Worm (Caenorhabditis elegans) whole organism, L2 larva: ENCODE data around the gene ccch-3.

Experiments used
- C34F6.9 ChIP-seq: fragments of 150-350 bp; optimal IDR thresholded peaks from 2 replicates; lab custom pipeline; 2014; ENCODE audit warnings: missing biosample characterization, missing genetic modification characterization
- F13H6.1 ChIP-seq: sonication (generic microtip); optimal IDR thresholded peaks from 2 replicates; lab custom pipeline; 2016; ENCODE audit warnings: missing genetic modification characterization, missing compliant biosample characterization
- R02D3.7 ChIP-seq: fragments of 150-350 bp; optimal IDR thresholded peaks from 2 replicates; lab custom pipeline; 2014; ENCODE audit warnings: missing biosample characterization, missing genetic modification characterization
- Y55F3AM.14 ChIP-seq: fragments of 200-800 bp; sonication (Bioruptor generic); optimal IDR thresholded peaks from 2 replicates; lab custom pipeline; 2018; ENCODE audit warnings: mild to moderate bottlenecking, missing genetic modification characterization, missing compliant biosample characterization
- ZK546.5 ChIP-seq: sonication (generic microtip); optimal IDR thresholded peaks from 2 replicates; lab custom pipeline; 2017; ENCODE audit warnings: missing biosample characterization, missing genetic modification characterization
- alr-1 ChIP-seq: fragments of 150-350 bp; optimal IDR thresholded peaks from 2 replicates; lab custom pipeline; 2014; ENCODE audit warnings: missing biosample characterization, missing genetic modification characterization
- aly-2 ChIP-seq: fragments of 150-350 bp; optimal IDR thresholded peaks from 2 replicates; lab custom pipeline; 2014; ENCODE audit warnings: missing biosample characterization, missing genetic modification characterization
- ama-1 ChIP-seq: fragments of 150-350 bp; optimal IDR thresholded peaks from 2 replicates; lab custom pipeline; 2018; ENCODE audit warnings: inconsistent platforms
- blmp-1 ChIP-seq: sonication (generic microtip); optimal IDR thresholded peaks from 2 replicates; lab custom pipeline; 2017; ENCODE audit warnings: missing genetic modification characterization, mild to moderate bottlenecking, missing compliant biosample characterization, antibody characterized with exemption, moderate library complexity; ENCODE audit not compliant: insufficient read depth
- ceh-16 ChIP-seq: fragments of 150-350 bp; optimal IDR thresholded peaks from 2 replicates; lab custom pipeline; 2014; ENCODE audit warnings: missing biosample characterization, missing genetic modification characterization
- ceh-82 ChIP-seq: fragments of 150-350 bp; optimal IDR thresholded peaks from 2 replicates; lab custom pipeline; 2014; ENCODE audit warnings: missing biosample characterization, missing genetic modification characterization
- crh-2 ChIP-seq: sonication (generic microtip); optimal IDR thresholded peaks from 2 replicates; lab custom pipeline; 2017; ENCODE audit warnings: missing biosample characterization, missing genetic modification characterization
- dmd-4 ChIP-seq: sonication (generic microtip); optimal IDR thresholded peaks from 2 replicates; lab custom pipeline; 2017; ENCODE audit warnings: missing biosample characterization, missing genetic modification characterization
- egl-27 ChIP-seq: sonication (generic microtip); optimal IDR thresholded peaks from 3 replicates; lab custom pipeline; 2017; ENCODE audit warnings: missing biosample characterization, missing genetic modification reagents, missing genetic modification characterization
- elt-1 ChIP-seq: fragments of 150-350 bp; optimal IDR thresholded peaks from 2 replicates; lab custom pipeline; 2014; ENCODE audit warnings: missing biosample characterization, missing genetic modification characterization
- elt-3 ChIP-seq: sonication (generic microtip); optimal IDR thresholded peaks from 2 replicates; lab custom pipeline; 2017; ENCODE audit warnings: missing biosample characterization, missing genetic modification characterization
- fos-1 ChIP-seq: fragments of 150-350 bp; optimal IDR thresholded peaks from 2 replicates; lab custom pipeline; 2014; ENCODE audit warnings: missing biosample characterization, missing genetic modification characterization
- gmeb-1 ChIP-seq: fragments of 150-350 bp; optimal IDR thresholded peaks from 2 replicates; lab custom pipeline; 2014; ENCODE audit warnings: missing biosample characterization, missing genetic modification characterization
- lin-11 ChIP-seq: fragments of 150-350 bp; sonication (generic microtip); optimal IDR thresholded peaks from 2 replicates; lab custom pipeline; 2014; ENCODE audit warnings: missing biosample characterization, missing genetic modification characterization, inconsistent platforms, mixed read lengths
- lin-13 ChIP-seq: fragments of 150-350 bp; optimal IDR thresholded peaks from 2 replicates; lab custom pipeline; 2014; ENCODE audit warnings: missing biosample characterization, missing genetic modification reagents, missing genetic modification characterization
- lin-39 ChIP-seq: fragments of 150-350 bp; optimal IDR thresholded peaks from 2 replicates; lab custom pipeline; 2014; ENCODE audit warnings: missing biosample characterization, missing genetic modification reagents, missing genetic modification characterization
- lsy-2 ChIP-seq, 2 experiments: fragments of 150-350 bp in 1 of 2; sonication (generic microtip) in 1 of 2; optimal IDR thresholded peaks; 2 replicates each; lab custom pipeline; 2014 to 2017; ENCODE audit warnings: missing biosample characterization in 2 of 2, missing genetic modification characterization in 2 of 2
- mab-5 ChIP-seq: fragments of 150-350 bp; optimal IDR thresholded peaks from 2 replicates; lab custom pipeline; 2014; ENCODE audit warnings: missing biosample characterization, missing genetic modification characterization
- mbf-1 ChIP-seq: sonication (generic microtip); optimal IDR thresholded peaks from 2 replicates; lab custom pipeline; 2017; ENCODE audit warnings: missing biosample characterization, missing genetic modification characterization
- mdl-1 ChIP-seq, 2 experiments: fragments of 150-350 bp in 1 of 2; sonication (generic microtip) in 1 of 2; optimal IDR thresholded peaks; 2 replicates each; lab custom pipeline; 2017; ENCODE audit warnings: missing biosample characterization in 2 of 2, missing genetic modification characterization in 2 of 2
- nhr-10 ChIP-seq: sonication (generic microtip); optimal IDR thresholded peaks from 2 replicates; lab custom pipeline; 2017; ENCODE audit warnings: missing biosample characterization, missing genetic modification characterization
- nhr-11 ChIP-seq: fragments of 150-350 bp; optimal IDR thresholded peaks from 2 replicates; lab custom pipeline; 2014; ENCODE audit warnings: missing biosample characterization, missing genetic modification characterization
- nhr-12 ChIP-seq: fragments of 150-350 bp; optimal IDR thresholded peaks from 2 replicates; lab custom pipeline; 2014; ENCODE audit warnings: missing biosample characterization, missing genetic modification characterization
- nhr-129 ChIP-seq: fragments of 150-350 bp; optimal IDR thresholded peaks from 2 replicates; lab custom pipeline; 2014; ENCODE audit warnings: missing biosample characterization, missing genetic modification characterization
- nhr-21 ChIP-seq: fragments of 150-350 bp; optimal IDR thresholded peaks from 2 replicates; lab custom pipeline; 2014; ENCODE audit warnings: missing biosample characterization, missing genetic modification characterization
- nhr-23 ChIP-seq: fragments of 150-350 bp; optimal IDR thresholded peaks from 2 replicates; lab custom pipeline; 2014; ENCODE audit warnings: missing biosample characterization, missing genetic modification reagents, missing genetic modification characterization
- nhr-237 ChIP-seq: fragments of 150-350 bp; optimal IDR thresholded peaks from 2 replicates; lab custom pipeline; 2014; ENCODE audit warnings: missing biosample characterization, missing genetic modification characterization
- nhr-25 ChIP-seq: fragments of 150-350 bp; sonication (generic microtip); optimal IDR thresholded peaks from 3 replicates; lab custom pipeline; 2014; ENCODE audit warnings: missing biosample characterization, missing genetic modification characterization
- nhr-6 ChIP-seq: fragments of 150-350 bp; optimal IDR thresholded peaks from 2 replicates; lab custom pipeline; 2014; ENCODE audit warnings: missing biosample characterization, missing genetic modification characterization
- nhr-77 ChIP-seq: fragments of 150-350 bp; optimal IDR thresholded peaks from 2 replicates; lab custom pipeline; 2014; ENCODE audit warnings: missing biosample characterization, missing genetic modification characterization
- peb-1 ChIP-seq: fragments of 150-350 bp; optimal IDR thresholded peaks from 2 replicates; lab custom pipeline; 2014; ENCODE audit warnings: missing biosample characterization, missing genetic modification characterization
- sem-4 ChIP-seq: fragments of 150-350 bp; optimal IDR thresholded peaks from 2 replicates; lab custom pipeline; 2014; ENCODE audit warnings: missing biosample characterization, missing genetic modification reagents, missing genetic modification characterization
- skn-1 ChIP-seq: sonication (generic microtip); optimal IDR thresholded peaks from 2 replicates; lab custom pipeline; 2017; ENCODE audit warnings: missing biosample characterization, missing genetic modification characterization
- sma-3 ChIP-seq: sonication (generic microtip); optimal IDR thresholded peaks from 2 replicates; lab custom pipeline; 2016; ENCODE audit warnings: missing genetic modification reagents, missing genetic modification characterization, missing compliant biosample characterization
- sma-9 ChIP-seq, 2 experiments: fragments of 150-350 bp in 1 of 2; sonication (generic microtip) in 1 of 2; optimal IDR thresholded peaks; 2 replicates each; lab custom pipeline; 2014 to 2016; ENCODE audit warnings: missing genetic modification characterization in 2 of 2, mild to moderate bottlenecking in 1 of 2, missing biosample characterization in 1 of 2, missing compliant biosample characterization in 1 of 2, missing genetic modification reagents in 1 of 2, moderate library complexity in 1 of 2
- snpc-4 ChIP-seq: fragments of 150-350 bp; optimal IDR thresholded peaks from 2 replicates; lab custom pipeline; 2014; ENCODE audit warnings: missing biosample characterization, missing genetic modification characterization
- unc-39 ChIP-seq: fragments of 150-350 bp; optimal IDR thresholded peaks from 2 replicates; lab custom pipeline; 2014; ENCODE audit warnings: missing biosample characterization, missing genetic modification characterization
- unc-55 ChIP-seq: fragments of 150-350 bp; sonication (generic microtip); optimal IDR thresholded peaks from 3 replicates; lab custom pipeline; 2014; ENCODE audit warnings: missing biosample characterization, missing genetic modification reagents, missing genetic modification characterization
- unc-62 ChIP-seq: fragments of 150-350 bp; optimal IDR thresholded peaks from 2 replicates; lab custom pipeline; 2014; ENCODE audit warnings: missing biosample characterization, missing genetic modification reagents, missing genetic modification characterization
- zag-1 ChIP-seq: fragments of 150-350 bp; optimal IDR thresholded peaks from 2 replicates; lab custom pipeline; 2014; ENCODE audit warnings: missing biosample characterization, missing genetic modification characterization
- ztf-1 ChIP-seq: fragments of 200-800 bp; sonication (Bioruptor generic); conservative IDR thresholded peaks from 2 replicates; pipeline ENCODE4 v1.3.6; 2022; ENCODE audit warnings: missing genetic modification characterization, missing compliant biosample characterization
- ztf-11 ChIP-seq: sonication (generic microtip); optimal IDR thresholded peaks from 2 replicates; lab custom pipeline; 2017; ENCODE audit warnings: missing biosample characterization, missing genetic modification characterization
- ztf-4 ChIP-seq: fragments of 150-350 bp; optimal IDR thresholded peaks from 2 replicates; lab custom pipeline; 2014; ENCODE audit warnings: missing biosample characterization, missing genetic modification characterization

ccch-3 gene

ce11 chrV:12659426-12659825, at the start of gene ccch-3:
TSS of gene ccch-3 (minus strand) at chrV:12659687.
- TF ChIP-seq R02D3.7 (tag; lab: Kevin White, UChicago) (no peak), sma-3 (GFP tag; lab: Kevin White, UChicago) (peak; percentile 72), nhr-25 (tag; lab: Kevin White, UChicago) (peak; percentile 81), ztf-4 (tag; lab: Kevin White, UChicago) (peak; percentile 1), ceh-16 (no peak), nhr-12 (no peak), ceh-82 (tag; lab: Kevin White, UChicago) (no peak), F13H6.1 (tag; lab: Kevin White, UChicago) (peak; percentile 27), blmp-1 (tag; lab: Kevin White, UChicago) (no peak), nhr-23 (tag; lab: Kevin White, UChicago) (no peak), fos-1 (tag; lab: Kevin White, UChicago) (peak; percentile 24), peb-1 (tag; lab: Kevin White, UChicago) (no peak), egl-27 (tag; lab: Kevin White, UChicago) (peak; percentile 56), nhr-10 (tag; lab: Kevin White, UChicago) (no peak), mab-5 (tag; lab: Kevin White, UChicago) (no peak), lin-11 (tag; lab: Kevin White, UChicago) (no peak), alr-1 (tag; lab: Kevin White, UChicago) (no peak), snpc-4 (peak; percentile 51), aly-2 (tag; lab: Kevin White, UChicago) (no peak), dmd-4 (tag; lab: Kevin White, UChicago) (no peak), mbf-1 (no peak), nhr-6 (tag; lab: Kevin White, UChicago) (no peak), sem-4 (peak; percentile 34), skn-1 (tag; lab: Kevin White, UChicago) (no peak), C34F6.9 (tag; lab: Kevin White, UChicago) (peak; percentile 67), Y55F3AM.14 (GFP tag; lab: Kevin White, UChicago) (no peak), elt-1 (tag; lab: Kevin White, UChicago) (no peak), nhr-77 (tag; lab: Kevin White, UChicago) (no peak), ama-1 (lab: Kevin White, UChicago) (no peak), gmeb-1 (peak; percentile 75), ZK546.5 (tag; lab: Kevin White, UChicago) (no peak), ztf-11 (tag; lab: Kevin White, UChicago) (no peak), lsy-2 (tag; optimal IDR thresholded peaks at IDR 0.05; lab: Kevin White, UChicago) (peak; percentile 36 to 87), unc-62 (GFP tag; lab: Kevin White, UChicago) (no peak), crh-2 (tag; lab: Kevin White, UChicago) (peak; percentile 82), unc-39 (no peak), nhr-237 (tag; lab: Kevin White, UChicago) (no peak), lin-13 (GFP tag; lab: Kevin White, UChicago) (peak; percentile 59), mdl-1 (tag; optimal IDR thresholded peaks at IDR 0.05; lab: Kevin White, UChicago) (no peak), elt-3 (tag; lab: Kevin White, UChicago) (no peak), zag-1 (no peak), lin-39 (no peak), nhr-21 (peak; percentile 43), nhr-11 (no peak), nhr-129 (tag; lab: Kevin White, UChicago) (peak; percentile 69), ztf-1 (GFP tag; lab: Robert Waterston, UW) (no peak), sma-9 (GFP tag; optimal IDR thresholded peaks at IDR 0.05; lab: Kevin White, UChicago) (peak; percentile 85), sma-9 (tag; optimal IDR thresholded peaks at IDR 0.05; lab: Kevin White, UChicago) (no peak), unc-55 (GFP tag; lab: Kevin White, UChicago) (peak; percentile 83)
- TF ChIP-seq, all 48 proteins: peak for 17
